Fruit fly (Drosophila melanogaster): ENCODE results near the gene eIF4H2.

dm6 chr3R:30767556-30767955 is 41.7 kb downstream of the eIF4H2 start:
- TF ChIP-seq sage (GFP tag; optimal IDR thresholded peaks at IDR 0.05) (no peak), sv (GFP tag; optimal IDR thresholded peaks at IDR 0.05) (no peak)

Measured in whole organism, wandering third instar larva.